Fruit fly (Drosophila melanogaster): Measurements from ENCODE around the gene Pkcdelta.

Pkcdelta gene

DNA sequence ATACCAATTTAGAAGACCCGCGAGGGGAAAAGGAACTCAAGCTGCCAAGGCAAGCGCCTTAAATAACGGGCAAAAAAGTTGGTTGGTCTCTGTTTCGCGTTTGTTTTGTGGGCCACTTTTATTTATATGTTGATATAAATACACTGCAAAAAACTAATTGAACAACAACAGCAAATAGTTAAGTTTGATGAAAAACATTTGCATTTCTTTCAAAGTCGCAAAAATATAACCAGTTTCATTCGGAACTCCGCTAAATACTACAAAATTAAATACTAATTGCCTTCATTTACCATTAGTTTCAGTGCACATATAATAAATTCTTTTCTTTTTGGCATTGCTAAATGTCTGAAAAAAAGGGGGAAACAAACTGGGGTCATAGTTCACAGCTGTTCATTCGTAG, 40.3 kb upstream of the Pkcdelta start:
- TF ChIP-seq sens (GFP tag): peak; percentile 17
- TF ChIP-seq Ptx1 (GFP tag; IDR thresholded peaks at IDR 0.05): 0 out of 2 replicates have a peak, but pooled peaks have one; percentile 10
- TF ChIP-seq Meics (GFP tag; optimal IDR thresholded peaks at IDR 0.05): no peak
- TF ChIP-seq Fer3 (tag; optimal IDR thresholded peaks at IDR 0.05): peak; percentile 10
- TF ChIP-seq CG18599 (GFP tag; optimal IDR thresholded peaks at IDR 0.05): peak; percentile 39
- no peak for TF ChIP-seq CG17568 (GFP tag; optimal IDR thresholded peaks at IDR 0.05)
- TF ChIP-seq CG17612 (GFP tag; IDR thresholded peaks at IDR 0.05): no peak
- no peak for TF ChIP-seq dimm (GFP tag; IDR thresholded peaks at IDR 0.05)
- no peak for TF ChIP-seq Hand (GFP tag; optimal IDR thresholded peaks at IDR 0.05)
- peak; percentile 4 for TF ChIP-seq CG15514 (GFP tag; optimal IDR thresholded peaks at IDR 0.05)
- no peak for TF ChIP-seq CG9609 (GFP tag; optimal IDR thresholded peaks at IDR 0.05)
- peak; percentile 16 for TF ChIP-seq CG7839 (tag; optimal IDR thresholded peaks at IDR 0.05)
- peak; percentile 23 for TF ChIP-seq CG11504 (tag; optimal IDR thresholded peaks at IDR 0.05)
- TF ChIP-seq Ets65A (GFP tag): peak; percentile 64
- peak; percentile 29 for TF ChIP-seq lab (GFP tag; optimal IDR thresholded peaks at IDR 0.05)
- TF ChIP-seq row (GFP tag; IDR thresholded peaks at IDR 0.05): 0 out of 3 replicates have a peak, but pooled peaks have one; percentile 12
- no peak for TF ChIP-seq CkIIα-i1 (GFP tag; IDR thresholded peaks at IDR 0.05)
- peak; percentile 3 for TF ChIP-seq CG2120 (GFP tag; optimal IDR thresholded peaks at IDR 0.05)
- TF ChIP-seq CG2678 (tag; optimal IDR thresholded peaks at IDR 0.05): peak; percentile 26
- TF ChIP-seq CG3726 (GFP tag; IDR thresholded peaks at IDR 0.05): no peak
- TF ChIP-seq Med (GFP tag): peak; percentile 79
- TF ChIP-seq Hr51 (GFP tag; optimal IDR thresholded peaks at IDR 0.05): peak in 1 of 2 experiments; percentile 21
- no peak for TF ChIP-seq jigr1 (GFP tag; IDR thresholded peaks at IDR 0.05)
- TF ChIP-seq Fer1 (GFP tag; optimal IDR thresholded peaks at IDR 0.05): peak; percentile 4
- TF ChIP-seq Hmr (GFP tag; optimal IDR thresholded peaks at IDR 0.05): peak; percentile 11
- TF ChIP-seq gem (tag; optimal IDR thresholded peaks at IDR 0.05): peak; percentile 26
- peak; percentile 10 for TF ChIP-seq grau (tag; optimal IDR thresholded peaks at IDR 0.05)
- TF ChIP-seq dmrt99B (tag; optimal IDR thresholded peaks at IDR 0.05): peak; percentile 16
- TF ChIP-seq pan (optimal IDR thresholded peaks at IDR 0.05): no peak
- TF ChIP-seq pan (GFP tag; optimal IDR thresholded peaks at IDR 0.05 in 1 of 2, IDR thresholded peaks at IDR 0.05 in 1 of 2): no peak
- no peak for TF ChIP-seq shn (GFP tag; optimal IDR thresholded peaks at IDR 0.05)
- TF ChIP-seq eve (GFP tag; optimal IDR thresholded peaks at IDR 0.05): peak in 1 of 2 experiments; percentile 10

DNA sequence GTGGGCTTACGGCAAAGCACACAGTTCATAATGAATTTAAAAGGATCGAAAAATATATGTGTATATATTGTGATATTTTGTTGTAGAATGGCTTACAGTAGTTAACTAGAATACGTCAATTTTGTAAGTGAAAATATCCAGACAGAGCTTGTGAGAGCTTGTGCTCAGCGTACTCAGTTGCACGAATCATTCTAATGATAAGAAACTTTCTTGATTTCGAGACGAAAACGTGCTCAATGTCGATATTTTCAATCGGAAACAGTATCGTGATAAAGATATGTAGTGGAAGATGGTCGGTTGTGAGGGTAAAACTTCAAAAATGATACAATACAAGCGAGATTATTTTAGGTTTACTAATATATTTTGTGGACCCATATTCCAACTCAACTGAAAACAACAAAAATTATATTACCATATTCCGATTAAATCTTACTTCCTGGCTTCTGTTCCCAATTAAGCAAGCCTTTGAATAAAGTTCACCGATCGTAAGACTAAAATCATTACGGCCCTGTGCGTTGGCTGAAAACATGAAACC, 23.6 kb upstream of the Pkcdelta start, which contains the start of the genes CG32651 and CG2574:
TSS of gene CG32651 (minus strand) at position 101 of the 535 bp plus-strand sequence.
TSS of gene CG2574 (plus strand) at position 485 of the 535 bp plus-strand sequence.
- TF ChIP-seq gt (GFP tag; IDR thresholded peaks at IDR 0.05) (no peak), Ravus (GFP tag; IDR thresholded peaks at IDR 0.05) (no peak), gcm2 (GFP tag; optimal IDR thresholded peaks at IDR 0.05) (no peak), unpg (GFP tag; optimal IDR thresholded peaks at IDR 0.05) (no peak), org-1 (GFP tag; optimal IDR thresholded peaks at IDR 0.05) (no peak), schlank (tag; optimal IDR thresholded peaks at IDR 0.05) (no peak), scrt (GFP tag; optimal IDR thresholded peaks at IDR 0.05) (no peak), Meics (GFP tag; optimal IDR thresholded peaks at IDR 0.05) (no peak), dati (GFP tag; IDR thresholded peaks at IDR 0.05) (no peak), CG18599 (GFP tag; optimal IDR thresholded peaks at IDR 0.05) (no peak), CG12104 (GFP tag; optimal IDR thresholded peaks at IDR 0.05) (no peak), CG30431 (GFP tag; optimal IDR thresholded peaks at IDR 0.05) (no peak), peb (GFP tag; IDR thresholded peaks at IDR 0.05) (no peak), CG10366 (GFP tag; IDR thresholded peaks at IDR 0.05) (no peak), ara (GFP tag; IDR thresholded peaks at IDR 0.05) (no peak), CkIIα-i1 (GFP tag; IDR thresholded peaks at IDR 0.05) (no peak), en (GFP tag; optimal IDR thresholded peaks at IDR 0.05) (no peak), p53 (GFP tag; optimal IDR thresholded peaks at IDR 0.05) (no peak), CG18619 (GFP tag; optimal IDR thresholded peaks at IDR 0.05) (no peak), toy (GFP tag; IDR thresholded peaks at IDR 0.05) (no peak)
